Fruit fly (Drosophila melanogaster) whole organism, embryonic: ENCODE measurements around the gene UBL3.
A peak's percentile ranks its signal among the peaks of the same experiment; 100 is the strongest.

Experiments used
- Ada2b ChIP-seq: fragments of 200-800 bp; sonication (Bioruptor generic); IDR thresholded peaks from 2 replicates; pipeline ENCODE4 v1.3.6; 2022; ENCODE audit warnings: missing biosample characterization, missing genetic modification characterization
- CG10366 ChIP-seq: fragments of 200-800 bp; sonication (Bioruptor generic); IDR thresholded peaks from 2 replicates; pipeline ENCODE4 v1.3.6; 2022; ENCODE audit warnings: missing biosample characterization, missing genetic modification characterization
- CG10979 ChIP-seq: fragments of 200-800 bp; sonication (Bioruptor generic); optimal IDR thresholded peaks from 2 replicates; lab custom pipeline; 2018; ENCODE audit warnings: missing biosample characterization, mild to moderate bottlenecking, missing genetic modification characterization, moderate library complexity
- CG12659 ChIP-seq: fragments of 200-800 bp; sonication (Bioruptor generic); optimal IDR thresholded peaks from 3 replicates; lab custom pipeline; 2017; ENCODE audit warnings: mild to moderate bottlenecking, missing biosample characterization, missing genetic modification reagents, missing genetic modification characterization
- CG12744 ChIP-seq: fragments of 200-800 bp; sonication (Bioruptor generic); optimal IDR thresholded peaks from 2 replicates; lab custom pipeline; 2016; ENCODE audit warnings: missing biosample characterization, missing genetic modification characterization
- CG14441 ChIP-seq: fragments of 200-800 bp; sonication (Bioruptor generic); IDR thresholded peaks from 2 replicates; pipeline ENCODE4 v1.3.6; 2022; ENCODE audit warnings: missing biosample characterization, missing genetic modification characterization
- CG14710 ChIP-seq: fragments of 200-800 bp; sonication (Bioruptor generic); optimal IDR thresholded peaks from 3 replicates; lab custom pipeline; 2019; ENCODE audit warnings: missing biosample characterization, mild to moderate bottlenecking, missing genetic modification characterization, moderate library complexity
- CG15011 ChIP-seq: fragments of 200-800 bp; sonication (Bioruptor generic); optimal IDR thresholded peaks from 3 replicates; lab custom pipeline; 2018; ENCODE audit warnings: missing biosample characterization, mild to moderate bottlenecking, missing genetic modification characterization
- CG15601 ChIP-seq: fragments of 200-800 bp; sonication (Bioruptor generic); optimal IDR thresholded peaks from 3 replicates; lab custom pipeline; 2019; ENCODE audit warnings: missing biosample characterization, mild to moderate bottlenecking, missing genetic modification characterization, moderate library complexity
- CG15696 ChIP-seq: fragments of 200-800 bp; sonication (Bioruptor generic); optimal IDR thresholded peaks from 2 replicates; lab custom pipeline; 2019; ENCODE audit warnings: missing biosample characterization, mild to moderate bottlenecking, missing genetic modification characterization, moderate library complexity
- CG16815 ChIP-seq: fragments of 200-800 bp; sonication (Bioruptor generic); optimal IDR thresholded peaks from 3 replicates; lab custom pipeline; 2017; ENCODE audit warnings: missing biosample characterization, mild to moderate bottlenecking, missing genetic modification characterization
- CG17359 ChIP-seq: fragments of 200-800 bp; sonication (Bioruptor generic); optimal IDR thresholded peaks from 3 replicates; lab custom pipeline; 2018; ENCODE audit warnings: missing biosample characterization, mild to moderate bottlenecking, missing genetic modification characterization, moderate library complexity
- CG17612 ChIP-seq: fragments of 200-800 bp; sonication (Bioruptor generic); IDR thresholded peaks from 2 replicates; pipeline ENCODE4 v1.3.6; 2022; ENCODE audit warnings: missing biosample characterization, missing genetic modification characterization
- CG17829 ChIP-seq: fragments of 200-800 bp; optimal IDR thresholded peaks from 2 replicates; lab custom pipeline; 2019; ENCODE audit warnings: missing biosample characterization, mild to moderate bottlenecking, missing genetic modification characterization, moderate library complexity
- CG2120 ChIP-seq: fragments of 200-800 bp; sonication (Bioruptor generic); optimal IDR thresholded peaks from 3 replicates; lab custom pipeline; 2016; ENCODE audit warnings: missing biosample characterization, missing genetic modification characterization
- CG2129 ChIP-seq: fragments of 200-800 bp; sonication (Bioruptor generic); IDR thresholded peaks from 2 replicates; pipeline ENCODE4 v1.3.6; 2022; ENCODE audit warnings: missing biosample characterization, missing genetic modification characterization; ENCODE audit not compliant: partially characterized antibody
- CG2712 ChIP-seq: fragments of 200-800 bp; optimal IDR thresholded peaks from 3 replicates; lab custom pipeline; 2019; ENCODE audit warnings: missing biosample characterization, mild to moderate bottlenecking, missing genetic modification characterization, moderate library complexity
- CG31365 ChIP-seq: fragments of 200-800 bp; sonication (Bioruptor generic); optimal IDR thresholded peaks from 2 replicates; lab custom pipeline; 2018; ENCODE audit warnings: missing biosample characterization, mild to moderate bottlenecking, missing genetic modification characterization
- CG32532 ChIP-seq: fragments of 200-800 bp; sonication (Bioruptor generic); IDR thresholded peaks from 2 replicates; pipeline ENCODE4 v1.3.6; 2022; ENCODE audit warnings: missing biosample characterization, missing genetic modification characterization
- CG33557 ChIP-seq: fragments of 200-800 bp; sonication (Bioruptor generic); optimal IDR thresholded peaks from 2 replicates; lab custom pipeline; 2019; ENCODE audit warnings: missing biosample characterization, mild to moderate bottlenecking, missing genetic modification characterization, moderate library complexity
- CG8290 ChIP-seq, 3 experiments: fragments of 200-800 bp; sonication (Bioruptor generic); optimal IDR thresholded peaks; 2 replicates each; lab custom pipeline; 2016 to 2019; ENCODE audit warnings: missing biosample characterization in 3 of 3, missing genetic modification characterization in 3 of 3, mild to moderate bottlenecking in 2 of 3, moderate library complexity in 1 of 3
- Camta ChIP-seq: fragments of 200-800 bp; sonication (Bioruptor generic); optimal IDR thresholded peaks from 2 replicates; lab custom pipeline; 2016; ENCODE audit warnings: missing biosample characterization, missing genetic modification characterization
- D19B ChIP-seq: fragments of 200-800 bp; sonication (Bioruptor generic); optimal IDR thresholded peaks from 2 replicates; lab custom pipeline; 2017; ENCODE audit warnings: missing biosample characterization, mild to moderate bottlenecking, missing genetic modification characterization
- HmgZ ChIP-seq: fragments of 200-800 bp; sonication (Bioruptor generic); optimal IDR thresholded peaks from 2 replicates; lab custom pipeline; 2018; ENCODE audit warnings: missing biosample characterization, mild to moderate bottlenecking, missing genetic modification characterization
- NC2α ChIP-seq: fragments of 200-800 bp; sonication (Bioruptor generic); optimal IDR thresholded peaks from 2 replicates; lab custom pipeline; 2016; ENCODE audit warnings: missing biosample characterization, missing genetic modification characterization
- Pdp1 ChIP-seq, 2 experiments: fragments of 200-800 bp; sonication (Bioruptor generic); optimal IDR thresholded peaks; 3 replicates each; lab custom pipeline; 2016; ENCODE audit warnings: missing biosample characterization in 2 of 2, missing genetic modification characterization in 2 of 2, mild to moderate bottlenecking in 1 of 2, moderate library complexity in 1 of 2
- Ptx1 ChIP-seq: fragments of 200-800 bp; sonication (Bioruptor generic); IDR thresholded peaks from 2 replicates; pipeline ENCODE4 v1.3.6; 2022; ENCODE audit warnings: missing biosample characterization, missing genetic modification characterization
- Rfx ChIP-seq: fragments of 200-800 bp; sonication (Bioruptor generic); IDR thresholded peaks from 2 replicates; pipeline ENCODE4 v1.3.6; 2022; ENCODE audit warnings: missing biosample characterization, missing genetic modification characterization
- Rx ChIP-seq: fragments of 200-800 bp; sonication (Bioruptor generic); IDR thresholded peaks from 2 replicates; pipeline ENCODE4 v1.3.6; 2022; ENCODE audit warnings: missing biosample characterization, missing genetic modification characterization
- Stat92E ChIP-seq, 3 experiments: fragments of >200 bp in 2 of 3; fragments of 200-800 bp in 1 of 3; sonication (Bioruptor generic) in 1 of 3; optimal IDR thresholded peaks; 2 replicates each; lab custom pipeline; 2017 to 2019; ENCODE audit warnings: missing biosample characterization in 3 of 3, missing genetic modification characterization in 3 of 3, mild to moderate bottlenecking in 1 of 3, moderate library complexity in 1 of 3
- chif ChIP-seq, 2 experiments: fragments of 200-800 bp; sonication (Bioruptor generic); optimal IDR thresholded peaks; 3 replicates each; lab custom pipeline; 2016; ENCODE audit warnings: missing biosample characterization in 2 of 2, missing genetic modification characterization in 2 of 2
- eve ChIP-seq, 2 experiments: fragments of >200 bp; optimal IDR thresholded peaks; 2 replicates each; lab custom pipeline; 2017; ENCODE audit warnings: missing biosample characterization in 2 of 2, missing genetic modification characterization in 2 of 2
- fd102C ChIP-seq: fragments of 200-800 bp; sonication (Bioruptor generic); optimal IDR thresholded peaks from 2 replicates; lab custom pipeline; 2018; ENCODE audit warnings: missing biosample characterization, mild to moderate bottlenecking, missing genetic modification characterization, moderate library complexity
- grau ChIP-seq: fragments of 200-800 bp; optimal IDR thresholded peaks from 3 replicates; lab custom pipeline; 2019; ENCODE audit warnings: missing biosample characterization, mild to moderate bottlenecking, missing genetic modification characterization, moderate library complexity
- jumu ChIP-seq: fragments of 200-800 bp; sonication (Bioruptor generic); optimal IDR thresholded peaks from 3 replicates; lab custom pipeline; 2016; ENCODE audit warnings: missing biosample characterization, missing genetic modification characterization
- nerfin-1 ChIP-seq: fragments of 200-800 bp; sonication (Bioruptor generic); optimal IDR thresholded peaks from 3 replicates; lab custom pipeline; 2019; ENCODE audit warnings: missing biosample characterization, mild to moderate bottlenecking, missing genetic modification characterization, moderate library complexity
- pita ChIP-seq: fragments of 200-800 bp; sonication (Bioruptor generic); optimal IDR thresholded peaks from 2 replicates; lab custom pipeline; 2017; ENCODE audit warnings: missing biosample characterization, mild to moderate bottlenecking, missing genetic modification characterization
- pnt ChIP-seq: fragments of 200-800 bp; sonication (Bioruptor generic); optimal IDR thresholded peaks from 3 replicates; lab custom pipeline; 2016; ENCODE audit warnings: missing biosample characterization, missing genetic modification characterization
- pum ChIP-seq: fragments of 200-800 bp; sonication (Bioruptor generic); optimal IDR thresholded peaks from 2 replicates; lab custom pipeline; 2016; ENCODE audit warnings: missing biosample characterization, missing genetic modification characterization
- row ChIP-seq: fragments of 200-800 bp; sonication (Bioruptor generic); IDR thresholded peaks from 3 replicates; pipeline ENCODE4 v1.3.6; 2022; ENCODE audit warnings: missing biosample characterization, missing genetic modification characterization
- sens ChIP-seq: fragments of 200-800 bp; sonication (Bioruptor generic); peaks from one replicate; lab custom pipeline; 2016; ENCODE audit warnings: missing biosample characterization, missing genetic modification characterization
- sima ChIP-seq: fragments of 200-800 bp; sonication (Bioruptor generic); optimal IDR thresholded peaks from 2 replicates; lab custom pipeline; 2016; ENCODE audit warnings: missing biosample characterization, missing genetic modification characterization
- slbo ChIP-seq: fragments of 200-800 bp; sonication (Bioruptor generic); IDR thresholded peaks from 2 replicates; pipeline ENCODE4 v1.3.6; 2022; ENCODE audit warnings: missing biosample characterization, missing genetic modification characterization
- so ChIP-seq: fragments of 200-800 bp; sonication (Bioruptor generic); IDR thresholded peaks from 3 replicates; pipeline ENCODE4 v1.3.6; 2022; ENCODE audit warnings: missing biosample characterization, missing genetic modification characterization
- usp ChIP-seq: fragments of >200 bp; optimal IDR thresholded peaks from 2 replicates; lab custom pipeline; 2017; ENCODE audit warnings: missing biosample characterization, missing genetic modification characterization
- zfh1 ChIP-seq: fragments of 200-800 bp; sonication (Bioruptor generic); IDR thresholded peaks from 3 replicates; pipeline ENCODE4 v1.3.6; 2022; ENCODE audit warnings: missing biosample characterization, missing genetic modification characterization

Gene UBL3

DNA sequence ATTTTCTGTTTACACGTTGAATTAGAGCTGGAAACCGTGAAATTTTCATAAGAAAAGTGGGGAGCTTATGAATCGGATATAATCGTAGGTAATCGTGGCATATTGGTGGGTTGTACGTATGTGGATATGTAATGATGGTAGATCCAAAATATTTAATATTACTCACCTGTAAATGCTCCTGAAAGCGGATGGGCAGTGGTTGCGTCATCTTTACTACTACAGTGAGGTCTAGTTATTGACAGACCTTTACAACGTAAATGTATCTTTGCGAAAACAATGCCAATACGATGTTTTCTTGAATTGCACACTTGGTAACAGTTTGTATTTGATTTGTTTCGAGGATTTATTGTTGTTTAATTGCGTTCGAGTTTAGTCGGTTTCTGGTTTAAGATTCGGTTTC is 19.0 kb downstream of the UBL3 start:
- no peak for TF ChIP-seq CG33557 (GFP tag; lab: Kevin White, UChicago)
- no peak for TF ChIP-seq CG31365
- peak; percentile 56 for TF ChIP-seq sens (GFP tag; lab: Kevin White, UChicago)
- TF ChIP-seq pita (GFP tag; lab: Kevin White, UChicago), result no peak
- peak in 1 of 2 experiments; percentile 80 for TF ChIP-seq Pdp1 (GFP tag; optimal IDR thresholded peaks at IDR 0.05; lab: Kevin White, UChicago)
- TF ChIP-seq grau, result peak; percentile 70

DNA sequence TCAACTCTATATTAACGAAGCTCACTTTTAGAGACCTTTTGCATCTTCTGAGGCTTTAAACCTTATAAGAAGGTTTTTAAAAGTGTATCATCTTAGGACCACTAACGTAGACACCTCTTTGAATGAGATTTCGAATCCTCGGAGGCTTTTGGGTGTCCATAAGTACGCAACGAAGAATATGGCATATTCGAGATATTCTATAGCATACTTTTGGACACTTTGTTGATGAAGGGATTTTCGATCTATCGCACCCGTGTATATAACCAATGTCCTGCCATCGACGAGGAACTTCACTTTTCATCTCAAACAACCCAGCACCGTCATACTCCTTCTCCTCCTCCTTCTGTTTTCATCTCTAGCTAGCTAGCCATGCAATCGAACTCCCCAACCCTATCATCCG is 30.6 kb downstream of the UBL3 start:
- TF ChIP-seq Stat92E (GFP tag; optimal IDR thresholded peaks at IDR 0.05; lab: Kevin White, UChicago), result no peak
- peak; percentile 53 for TF ChIP-seq CG8290 (GFP tag; optimal IDR thresholded peaks at IDR 0.05; lab: Kevin White, UChicago)
- TF ChIP-seq CG8290 (tag; optimal IDR thresholded peaks at IDR 0.05; lab: Kevin White, UChicago), result peak in 1 of 2 experiments; percentile 85
- TF ChIP-seq fd102C (GFP tag; lab: Kevin White, UChicago), result no peak
- peak; percentile 90 for TF ChIP-seq CG17612 (GFP tag; lab: Robert Waterston, UW)
- no peak for TF ChIP-seq nerfin-1 (tag; lab: Kevin White, UChicago)

DNA sequence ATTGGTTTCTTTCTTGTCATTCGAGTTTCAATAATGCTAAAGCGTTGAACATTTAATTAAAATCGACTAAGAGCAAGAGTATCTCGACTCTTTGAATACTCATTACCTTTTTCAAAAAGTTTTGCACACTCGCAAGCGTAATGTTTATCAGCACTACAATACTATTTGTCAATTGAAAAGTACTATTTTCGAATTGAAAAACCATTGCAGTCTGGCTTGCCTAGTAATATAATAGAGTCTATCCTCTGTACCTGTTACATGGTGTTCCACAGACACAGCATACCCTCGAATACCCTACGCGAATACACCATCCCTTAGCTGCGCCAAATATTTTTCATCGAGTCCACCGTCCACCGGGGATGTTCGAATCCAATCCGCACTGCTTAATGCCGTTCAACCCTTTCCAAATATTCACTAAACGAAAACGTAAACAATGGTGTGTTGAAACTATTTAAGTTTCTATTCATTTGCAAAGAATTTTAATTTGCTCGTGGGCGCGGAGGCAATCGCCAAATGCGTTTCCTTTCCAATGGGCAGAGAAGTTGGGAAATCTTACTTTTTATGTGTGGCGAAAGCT is 34.3 kb downstream of the UBL3 start:
- 0 out of 2 replicates have a peak, but pooled peaks have one; percentile 6 for TF ChIP-seq CG14441 (GFP tag; lab: Robert Waterston, UW)
- peak; percentile 33; the same call in 1 of the 2 replicates for TF ChIP-seq CG32532 (GFP tag; lab: Robert Waterston, UW)
- peak; percentile 90 for TF ChIP-seq D19B (GFP tag; lab: Kevin White, UChicago)
- no peak for TF ChIP-seq sima
- peak; percentile 43 for TF ChIP-seq CG17359 (tag; lab: Kevin White, UChicago)
- TF ChIP-seq CG15601 (tag; lab: Kevin White, UChicago), result peak; percentile 4
- TF ChIP-seq chif (GFP tag; optimal IDR thresholded peaks at IDR 0.05; lab: Kevin White, UChicago), result peak in 1 of 2 experiments; percentile 22
- TF ChIP-seq usp, result no peak
- TF ChIP-seq CG10366 (GFP tag; lab: Robert Waterston, UW), result 0 out of 2 replicates have a peak, but pooled peaks have one; percentile 16
- peak; percentile 11 for TF ChIP-seq pum (GFP tag; lab: Kevin White, UChicago)
- TF ChIP-seq CG2129 (GFP tag; lab: Robert Waterston, UW), result no peak
- TF ChIP-seq CG10979, result peak; percentile 45
- peak; percentile 36 for TF ChIP-seq CG2120 (GFP tag; lab: Kevin White, UChicago)
- TF ChIP-seq CG12744 (GFP tag; lab: Kevin White, UChicago), result no peak
- TF ChIP-seq eve (GFP tag; optimal IDR thresholded peaks at IDR 0.05; lab: Kevin White, UChicago), result peak in 1 of 2 experiments; percentile 36
- TF ChIP-seq Rfx (GFP tag; lab: Robert Waterston, UW), result peak; percentile 40; the same call in 1 of the 2 replicates
- TF ChIP-seq Ptx1 (GFP tag; lab: Robert Waterston, UW), result peak; percentile 42
- TF ChIP-seq row (GFP tag; lab: Robert Waterston, UW), result peak; percentile 84
- peak; percentile 39; the same call in 1 of the 2 replicates for TF ChIP-seq Ada2b (GFP tag; lab: Robert Waterston, UW)
- TF ChIP-seq zfh1 (GFP tag; lab: Robert Waterston, UW), result 0 out of 3 replicates have a peak, but pooled peaks have one; percentile 39
- TF ChIP-seq Camta (GFP tag; lab: Kevin White, UChicago), result peak; percentile 11
- TF ChIP-seq so (GFP tag; lab: Robert Waterston, UW), result 0 out of 3 replicates have a peak, but pooled peaks have one; percentile 7
- no peak for TF ChIP-seq NC2α
- peak; percentile 8 for TF ChIP-seq CG17829 (tag; lab: Kevin White, UChicago)
- TF ChIP-seq pnt (GFP tag; lab: Kevin White, UChicago), result peak; percentile 10
- TF ChIP-seq CG16815, result peak; percentile 1
- TF ChIP-seq slbo, result peak; percentile 50; the same call in 1 of the 2 replicates
- peak; percentile 38 for TF ChIP-seq CG14710 (tag; lab: Kevin White, UChicago)
- peak; percentile 24 for TF ChIP-seq CG15696 (tag; lab: Kevin White, UChicago)
- peak; percentile 57 for TF ChIP-seq CG2712 (tag; lab: Kevin White, UChicago)
- peak; percentile 18 for TF ChIP-seq CG12659 (GFP tag; lab: Kevin White, UChicago)
- no peak for TF ChIP-seq CG15011 (GFP tag; lab: Kevin White, UChicago)
- TF ChIP-seq Rx (GFP tag; lab: Robert Waterston, UW), result no peak
- peak; percentile 16 for TF ChIP-seq HmgZ (tag; lab: Kevin White, UChicago)
- peak; percentile 8 for TF ChIP-seq jumu
